Fruit fly (Drosophila melanogaster): ENCODE measurements around the gene SdhAL.
A peak's percentile ranks its signal among the peaks of the same experiment; 100 is the strongest.

SdhAL gene

DNA sequence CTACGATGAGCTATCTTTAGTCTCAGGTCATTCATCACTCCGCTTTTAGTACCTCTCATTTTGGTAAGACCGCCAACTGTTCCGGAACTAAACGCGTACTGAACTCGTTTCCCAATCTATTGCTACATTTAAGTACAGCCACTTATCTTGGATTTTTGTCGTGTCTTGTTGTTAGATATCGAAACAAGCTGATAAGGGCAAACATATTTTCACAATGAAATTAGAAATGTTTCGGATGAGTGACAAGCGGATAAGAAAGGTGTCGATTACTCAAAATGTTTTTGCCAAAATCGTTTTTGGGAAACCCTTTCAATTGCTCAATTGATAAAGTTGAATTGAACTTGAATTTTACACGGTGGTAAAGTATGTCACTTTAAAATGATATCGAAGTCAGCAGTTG, 35.6 kb downstream of the SdhAL start, which contains the start of gene CG5897:
CG5897 (minus strand) TSS at position 101 of the 400 bp plus-strand sequence.
- no peak for TF ChIP-seq z (GFP tag; IDR thresholded peaks at IDR 0.05)
- TF ChIP-seq Atf-2 (GFP tag; optimal IDR thresholded peaks at IDR 0.05), result no peak
- TF ChIP-seq MESR4 (GFP tag; optimal IDR thresholded peaks at IDR 0.05), result no peak
- no peak for TF ChIP-seq CG13775 (GFP tag; optimal IDR thresholded peaks at IDR 0.05)
- no peak for TF ChIP-seq zfh2 (GFP tag; optimal IDR thresholded peaks at IDR 0.05)
- no peak for TF ChIP-seq CG15601 (tag; optimal IDR thresholded peaks at IDR 0.05)
- TF ChIP-seq CG1024 (GFP tag; IDR thresholded peaks at IDR 0.05), result no peak
- TF ChIP-seq Max (GFP tag; optimal IDR thresholded peaks at IDR 0.05), result no peak
- TF ChIP-seq CG15479 (GFP tag; optimal IDR thresholded peaks at IDR 0.05), result peak; percentile 16
- TF ChIP-seq caup (GFP tag; optimal IDR thresholded peaks at IDR 0.05; ENCODE audit: severe bottlenecking), result peak; percentile 56
- TF ChIP-seq ERR (GFP tag; optimal IDR thresholded peaks at IDR 0.05), result no peak
- no peak for TF ChIP-seq sr (GFP tag; IDR thresholded peaks at IDR 0.05)
- no peak for TF ChIP-seq sna (GFP tag; IDR thresholded peaks at IDR 0.05; ENCODE audit: partially characterized antibody)
- TF ChIP-seq mirr (GFP tag; optimal IDR thresholded peaks at IDR 0.05), result peak; percentile 46
- TF ChIP-seq CG18011 (GFP tag; optimal IDR thresholded peaks at IDR 0.05), result no peak
- peak; percentile 20 for TF ChIP-seq exex (tag; optimal IDR thresholded peaks at IDR 0.05)
- TF ChIP-seq al (GFP tag; IDR thresholded peaks at IDR 0.05), result no peak
- TF ChIP-seq Eip74EF (GFP tag; optimal IDR thresholded peaks at IDR 0.05), result no peak
- TF ChIP-seq CG8388 (GFP tag; optimal IDR thresholded peaks at IDR 0.05), result no peak
- no peak for TF ChIP-seq fd64A (GFP tag; optimal IDR thresholded peaks at IDR 0.05)
- TF ChIP-seq twi (tag; optimal IDR thresholded peaks at IDR 0.05), result no peak
- TF ChIP-seq da (GFP tag; optimal IDR thresholded peaks at IDR 0.05), result no peak
- TF ChIP-seq Mes4 (GFP tag; optimal IDR thresholded peaks at IDR 0.05), result no peak

DNA sequence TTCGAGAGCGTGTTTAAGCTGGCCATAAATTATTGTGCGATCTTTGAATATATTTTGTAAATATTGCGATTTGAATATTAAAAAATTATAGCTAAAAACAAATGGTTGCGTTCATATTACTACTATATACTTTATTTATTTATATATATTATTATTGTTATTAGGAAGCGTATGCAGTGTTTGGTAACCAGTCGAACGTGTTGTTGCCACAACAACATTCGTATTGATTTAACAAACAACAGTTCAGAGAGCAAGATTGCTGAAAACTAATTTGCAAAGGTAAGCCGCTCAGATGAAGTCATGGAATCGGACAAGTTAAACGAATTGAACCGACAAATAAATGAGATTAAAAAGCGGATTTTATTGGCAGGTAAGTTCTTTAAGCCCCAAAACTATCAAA, 43.5 kb downstream of the SdhAL start, which contains the start of gene CCDC151:
CCDC151 (plus strand) TSS at position 301 of the 400 bp plus-strand sequence.
- no peak for TF ChIP-seq HmgD (GFP tag; optimal IDR thresholded peaks at IDR 0.05)
- no peak for TF ChIP-seq CG10654 (GFP tag; optimal IDR thresholded peaks at IDR 0.05)
- no peak for TF ChIP-seq PHDP (tag; optimal IDR thresholded peaks at IDR 0.05)
- TF ChIP-seq zen (tag; optimal IDR thresholded peaks at IDR 0.05), result no peak
- no peak for TF ChIP-seq dm (GFP tag; optimal IDR thresholded peaks at IDR 0.05)
- no peak for TF ChIP-seq CG3847 (GFP tag; IDR thresholded peaks at IDR 0.05)
- no peak for TF ChIP-seq CG18262 (tag; optimal IDR thresholded peaks at IDR 0.05)
- no peak for TF ChIP-seq CG3838 (GFP tag; optimal IDR thresholded peaks at IDR 0.05)
- TF ChIP-seq nerfin-2 (GFP tag; IDR thresholded peaks at IDR 0.05; ENCODE audit: partially characterized antibody), result no peak

DNA sequence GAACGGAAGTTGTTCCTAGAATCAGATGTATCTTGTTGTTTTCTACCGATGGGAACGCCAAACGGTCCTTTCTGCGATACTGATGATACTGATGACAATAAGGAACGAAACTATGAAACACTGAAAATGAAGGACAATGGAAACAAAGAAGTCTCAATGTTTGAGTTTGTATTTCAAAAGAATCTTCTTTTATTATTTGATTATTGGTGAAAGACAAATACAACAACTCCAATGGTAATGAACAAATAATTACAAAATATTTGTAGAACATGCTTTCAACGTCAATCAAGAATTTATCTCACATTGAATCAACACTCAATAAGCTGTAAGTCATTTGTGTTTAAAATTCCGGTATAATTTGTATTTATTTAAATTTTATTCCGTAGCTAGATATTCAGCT, 45.7 kb downstream of the SdhAL start, which contains the start of gene Sprn:
Sprn (plus strand) TSS at position 301 of the 400 bp plus-strand sequence.
- TF ChIP-seq CG11247 (GFP tag; IDR thresholded peaks at IDR 0.05) (no peak), lilli (GFP tag; optimal IDR thresholded peaks at IDR 0.05) (no peak), CG3065 (GFP tag; optimal IDR thresholded peaks at IDR 0.05) (no peak), CG3838 (GFP tag; optimal IDR thresholded peaks at IDR 0.05) (no peak), CG10654 (GFP tag; optimal IDR thresholded peaks at IDR 0.05) (no peak), CG34422 (GFP tag; IDR thresholded peaks at IDR 0.05) (no peak), Blimp-1 (GFP tag; optimal IDR thresholded peaks at IDR 0.05) (no peak), sim (GFP tag; IDR thresholded peaks at IDR 0.05) (no peak), CG3281 (GFP tag; optimal IDR thresholded peaks at IDR 0.05) (no peak), tin (GFP tag; optimal IDR thresholded peaks at IDR 0.05) (no peak), Hr78 (GFP tag; optimal IDR thresholded peaks at IDR 0.05) (no peak), Rfx (GFP tag; IDR thresholded peaks at IDR 0.05) (no peak), CG8765 (GFP tag; IDR thresholded peaks at IDR 0.05) (no peak), CG7987 (GFP tag; optimal IDR thresholded peaks at IDR 0.05) (no peak), Atf6 (GFP tag; IDR thresholded peaks at IDR 0.05) (no peak), jigr1 (GFP tag; IDR thresholded peaks at IDR 0.05) (no peak), CG2875 (GFP tag; optimal IDR thresholded peaks at IDR 0.05) (no peak), CG10959 (GFP tag; IDR thresholded peaks at IDR 0.05) (no peak), tx (GFP tag; optimal IDR thresholded peaks at IDR 0.05) (no peak), CG7963 (GFP tag; IDR thresholded peaks at IDR 0.05; ENCODE audit: partially characterized antibody) (no peak)

Measured in whole organism, embryonic.